Fruit fly (Drosophila melanogaster) whole organism, adult: Measurements from ENCODE around the gene CG14073.

Experiments used
- CG12768 ChIP-seq: fragments of 200-800 bp; sonication (Bioruptor generic); optimal IDR thresholded peaks from 2 replicates; lab custom pipeline; 2017; ENCODE audit warnings: missing biosample characterization, missing genetic modification characterization, mild to moderate bottlenecking, moderate library complexity, missing genetic modification reagents
- CG14711 ChIP-seq: fragments of 200-800 bp; sonication (Bioruptor generic); optimal IDR thresholded peaks from 2 replicates; lab custom pipeline; 2018; ENCODE audit warnings: missing biosample characterization, mild to moderate bottlenecking, missing genetic modification characterization, moderate library complexity
- Clk ChIP-seq: fragments of 200-800 bp; sonication (Bioruptor generic); optimal IDR thresholded peaks from 2 replicates; lab custom pipeline; 2017; ENCODE audit warnings: missing biosample characterization, missing genetic modification characterization
- cnc ChIP-seq, 2 experiments: fragments of >200 bp; optimal IDR thresholded peaks; 2 replicates each; lab custom pipeline; 2017
- kay ChIP-seq: fragments of 200-800 bp; sonication (Bioruptor generic); peaks from one replicate; lab custom pipeline; 2016; ENCODE audit warnings: missing biosample characterization, missing genetic modification characterization, borderline replicate concordance

dm6 chr3L:18852223-18852622 is 31.7 kb upstream of the CG14073 start:
- TF ChIP-seq CG14711 (tag; lab: Kevin White, UChicago) (no peak), cnc (optimal IDR thresholded peaks at IDR 0.05; lab: Kevin White, UChicago) (no peak), CG12768 (GFP tag; lab: Kevin White, UChicago) (no peak), Clk (GFP tag; lab: Kevin White, UChicago) (no peak), kay (GFP tag; lab: Kevin White, UChicago) (no peak)
